Fruit fly (Drosophila melanogaster) whole organism, embryonic: ENCODE measurements around the gene Lrr47.

Experiments used
- Bteb2 ChIP-seq: fragments of 200-800 bp; sonication (Bioruptor generic); optimal IDR thresholded peaks from 2 replicates; lab custom pipeline; 2016; ENCODE audit warnings: missing biosample characterization, missing genetic modification characterization
- CG11560 ChIP-seq: fragments of 200-800 bp; sonication (Bioruptor generic); IDR thresholded peaks from 3 replicates; pipeline ENCODE4 v1.3.6; 2022; ENCODE audit warnings: missing biosample characterization, missing genetic modification characterization
- CG13287 ChIP-seq: fragments of 200-800 bp; sonication (Bioruptor generic); IDR thresholded peaks from 2 replicates; pipeline ENCODE4 v1.3.6; 2022; ENCODE audit warnings: missing biosample characterization, missing genetic modification characterization; ENCODE audit not compliant: partially characterized antibody
- CG1529 ChIP-seq: fragments of 200-800 bp; sonication (Bioruptor generic); optimal IDR thresholded peaks from 3 replicates; lab custom pipeline; 2018; ENCODE audit warnings: missing biosample characterization, missing genetic modification characterization
- CG15514 ChIP-seq: fragments of 200-800 bp; sonication (Bioruptor generic); optimal IDR thresholded peaks from 3 replicates; lab custom pipeline; 2017; ENCODE audit warnings: missing biosample characterization, missing genetic modification characterization, mild to moderate bottlenecking, moderate library complexity, missing genetic modification reagents
- CG16813 ChIP-seq: fragments of 200-800 bp; sonication (Bioruptor generic); IDR thresholded peaks from 3 replicates; pipeline ENCODE4 v1.3.6; 2022; ENCODE audit warnings: missing biosample characterization, missing genetic modification characterization; ENCODE audit not compliant: partially characterized antibody
- CG17802 ChIP-seq: fragments of 200-800 bp; sonication (Bioruptor generic); optimal IDR thresholded peaks from 2 replicates; lab custom pipeline; 2018; ENCODE audit warnings: missing biosample characterization, mild to moderate bottlenecking, missing genetic modification characterization, moderate library complexity
- CG18011 ChIP-seq: fragments of 200-800 bp; sonication (Bioruptor generic); optimal IDR thresholded peaks from 2 replicates; lab custom pipeline; 2017; ENCODE audit warnings: missing biosample characterization, missing genetic modification characterization, mild to moderate bottlenecking, moderate library complexity, missing genotype
- CG18599 ChIP-seq: fragments of 200-800 bp; sonication (Bioruptor generic); optimal IDR thresholded peaks from 3 replicates; lab custom pipeline; 2017; ENCODE audit warnings: missing biosample characterization, missing genetic modification characterization, mild to moderate bottlenecking, moderate library complexity, missing genetic modification reagents
- CG18764 ChIP-seq: fragments of 200-800 bp; sonication (Bioruptor generic); optimal IDR thresholded peaks from 3 replicates; lab custom pipeline; 2016; ENCODE audit warnings: missing biosample characterization, missing genetic modification characterization
- CG2129 ChIP-seq: fragments of 200-800 bp; sonication (Bioruptor generic); IDR thresholded peaks from 2 replicates; pipeline ENCODE4 v1.3.6; 2022; ENCODE audit warnings: missing biosample characterization, missing genetic modification characterization; ENCODE audit not compliant: partially characterized antibody
- CG2875 ChIP-seq: fragments of 200-800 bp; sonication (Bioruptor generic); optimal IDR thresholded peaks from 2 replicates; lab custom pipeline; 2017; ENCODE audit warnings: missing biosample characterization, mild to moderate bottlenecking, missing genetic modification characterization, missing genetic modification reagents
- CG3281 ChIP-seq: fragments of 200-800 bp; sonication (Bioruptor generic); optimal IDR thresholded peaks from 3 replicates; lab custom pipeline; 2017; ENCODE audit warnings: missing biosample characterization, mild to moderate bottlenecking, missing genetic modification characterization
- CG42726 ChIP-seq: fragments of 200-800 bp; sonication (Bioruptor generic); IDR thresholded peaks from 2 replicates; pipeline ENCODE4 v1.3.6; 2022; ENCODE audit warnings: missing biosample characterization, missing genetic modification characterization; ENCODE audit not compliant: partially characterized antibody
- CG6654 ChIP-seq: fragments of 200-800 bp; sonication (Bioruptor generic); optimal IDR thresholded peaks from 2 replicates; lab custom pipeline; 2017; ENCODE audit warnings: missing biosample characterization, mild to moderate bottlenecking, missing genetic modification characterization
- CG8765 ChIP-seq: fragments of 200-800 bp; sonication (Bioruptor generic); IDR thresholded peaks from 2 replicates; pipeline ENCODE4 v1.3.6; 2022; ENCODE audit warnings: missing biosample characterization, missing genetic modification characterization
- CTCF ChIP-seq: fragments of 200-800 bp; sonication (Bioruptor generic); optimal IDR thresholded peaks from 2 replicates; lab custom pipeline; 2017; ENCODE audit warnings: missing biosample characterization, mild to moderate bottlenecking, missing genetic modification characterization, moderate library complexity
- Dll ChIP-seq: fragments of 200-800 bp; sonication (Bioruptor generic); IDR thresholded peaks from 4 replicates; pipeline ENCODE4 v1.3.6; 2022; ENCODE audit warnings: missing biosample characterization, missing genetic modification characterization; ENCODE audit not compliant: partially characterized antibody
- Doc2 ChIP-seq: fragments of 200-800 bp; sonication (Bioruptor generic); IDR thresholded peaks from 2 replicates; pipeline ENCODE4 v1.3.6; 2022; ENCODE audit warnings: missing biosample characterization, missing genetic modification characterization
- Dp ChIP-seq: fragments of 200-800 bp; sonication (Bioruptor generic); optimal IDR thresholded peaks from 2 replicates; lab custom pipeline; 2018; ENCODE audit warnings: missing biosample characterization, mild to moderate bottlenecking, missing genetic modification characterization, moderate library complexity
- Fer3 ChIP-seq: fragments of 200-800 bp; sonication (Bioruptor generic); optimal IDR thresholded peaks from 2 replicates; lab custom pipeline; 2018; ENCODE audit warnings: missing biosample characterization, mild to moderate bottlenecking, missing genetic modification characterization, moderate library complexity
- H15 ChIP-seq: fragments of 200-800 bp; sonication (Bioruptor generic); IDR thresholded peaks from 3 replicates; pipeline ENCODE4 v1.3.6; 2022; ENCODE audit warnings: missing biosample characterization, missing genetic modification characterization
- Hr39 ChIP-seq: fragments of >200 bp; optimal IDR thresholded peaks from 2 replicates; lab custom pipeline; 2017
- MBD-R2 ChIP-seq: fragments of 200-800 bp; sonication (Bioruptor generic); IDR thresholded peaks from 2 replicates; pipeline ENCODE4 v1.3.6; 2022; ENCODE audit warnings: missing biosample characterization, missing genetic modification characterization
- MESR4 ChIP-seq: fragments of 200-800 bp; sonication (Bioruptor generic); optimal IDR thresholded peaks from 2 replicates; lab custom pipeline; 2018; ENCODE audit warnings: missing biosample characterization, mild to moderate bottlenecking, missing genetic modification characterization, moderate library complexity
- MTF-1 ChIP-seq: fragments of 200-800 bp; sonication (Bioruptor generic); optimal IDR thresholded peaks from 2 replicates; lab custom pipeline; 2018; ENCODE audit warnings: missing biosample characterization, mild to moderate bottlenecking, missing genetic modification characterization, borderline replicate concordance
- NFAT ChIP-seq: fragments of 200-800 bp; sonication (Bioruptor generic); IDR thresholded peaks from 2 replicates; pipeline ENCODE4 v1.3.6; 2022; ENCODE audit warnings: missing biosample characterization, missing genetic modification characterization
- Nf-YB ChIP-seq: fragments of 200-800 bp; sonication (Bioruptor generic); optimal IDR thresholded peaks from 3 replicates; lab custom pipeline; 2019; ENCODE audit warnings: missing biosample characterization, mild to moderate bottlenecking, missing genetic modification characterization, moderate library complexity
- Opbp ChIP-seq: fragments of 200-800 bp; sonication (Bioruptor generic); IDR thresholded peaks from 3 replicates; pipeline ENCODE4 v1.3.6; 2022; ENCODE audit warnings: missing biosample characterization, missing genetic modification characterization; ENCODE audit not compliant: partially characterized antibody
- Sox100B ChIP-seq: fragments of 200-800 bp; sonication (Bioruptor generic); optimal IDR thresholded peaks from 3 replicates; lab custom pipeline; 2018; ENCODE audit warnings: missing biosample characterization, mild to moderate bottlenecking, missing genetic modification characterization
- Xbp1 ChIP-seq: fragments of 200-800 bp; sonication (Bioruptor generic); optimal IDR thresholded peaks from 3 replicates; lab custom pipeline; 2016; ENCODE audit warnings: missing biosample characterization, mild to moderate bottlenecking, missing genetic modification characterization
- amos ChIP-seq: fragments of 200-800 bp; sonication (Bioruptor generic); IDR thresholded peaks from 2 replicates; pipeline ENCODE4 v1.3.6; 2022; ENCODE audit warnings: missing biosample characterization, missing genetic modification characterization; ENCODE audit not compliant: partially characterized antibody
- bbx ChIP-seq: fragments of 200-800 bp; sonication (Bioruptor generic); IDR thresholded peaks from 2 replicates; pipeline ENCODE4 v1.3.6; 2022; ENCODE audit warnings: missing biosample characterization, missing genetic modification characterization; ENCODE audit not compliant: partially characterized antibody
- dimm ChIP-seq: fragments of 200-800 bp; sonication (Bioruptor generic); IDR thresholded peaks from 2 replicates; pipeline ENCODE4 v1.3.6; 2022; ENCODE audit warnings: missing biosample characterization, missing genetic modification characterization
- ems ChIP-seq: fragments of 200-800 bp; sonication (Bioruptor generic); optimal IDR thresholded peaks from 3 replicates; lab custom pipeline; 2016; ENCODE audit warnings: missing biosample characterization, missing genetic modification characterization
- gsb-n ChIP-seq: fragments of 200-800 bp; sonication (Bioruptor generic); optimal IDR thresholded peaks from 3 replicates; lab custom pipeline; 2018; ENCODE audit warnings: missing biosample characterization, mild to moderate bottlenecking, missing genetic modification characterization
- hbn ChIP-seq: fragments of 200-800 bp; sonication (Bioruptor generic); IDR thresholded peaks from 2 replicates; pipeline ENCODE4 v1.3.6; 2022; ENCODE audit warnings: missing biosample characterization, missing genetic modification characterization; ENCODE audit not compliant: partially characterized antibody
- mld ChIP-seq: fragments of 200-800 bp; sonication (Bioruptor generic); IDR thresholded peaks from 3 replicates; pipeline ENCODE4 v1.3.6; 2022; ENCODE audit warnings: missing biosample characterization, missing genetic modification characterization; ENCODE audit not compliant: partially characterized antibody
- pzg ChIP-seq: fragments of 200-800 bp; sonication (Bioruptor generic); optimal IDR thresholded peaks from 3 replicates; lab custom pipeline; 2018; ENCODE audit warnings: missing biosample characterization, mild to moderate bottlenecking, missing genetic modification characterization, moderate library complexity
- repo ChIP-seq: fragments of 200-800 bp; sonication (Bioruptor generic); optimal IDR thresholded peaks from 2 replicates; lab custom pipeline; 2016; ENCODE audit warnings: missing biosample characterization, missing genetic modification characterization
- row ChIP-seq: fragments of 200-800 bp; sonication (Bioruptor generic); IDR thresholded peaks from 3 replicates; pipeline ENCODE4 v1.3.6; 2022; ENCODE audit warnings: missing biosample characterization, missing genetic modification characterization
- run ChIP-seq: fragments of 200-800 bp; sonication (Bioruptor generic); optimal IDR thresholded peaks from 3 replicates; lab custom pipeline; 2018; ENCODE audit warnings: missing biosample characterization, mild to moderate bottlenecking, missing genetic modification characterization
- slou ChIP-seq: fragments of 200-800 bp; sonication (Bioruptor generic); optimal IDR thresholded peaks from 3 replicates; lab custom pipeline; 2016; ENCODE audit warnings: missing biosample characterization, missing genetic modification characterization
- stwl ChIP-seq: fragments of 200-800 bp; sonication (Bioruptor generic); optimal IDR thresholded peaks from 3 replicates; lab custom pipeline; 2018; ENCODE audit warnings: missing biosample characterization, mild to moderate bottlenecking, missing genetic modification characterization, moderate library complexity
- tin ChIP-seq: fragments of 200-800 bp; sonication (Bioruptor generic); optimal IDR thresholded peaks from 3 replicates; lab custom pipeline; 2016; ENCODE audit warnings: missing biosample characterization, missing genetic modification characterization
- unc-4 ChIP-seq: fragments of 200-800 bp; sonication (Bioruptor generic); IDR thresholded peaks from 2 replicates; pipeline ENCODE4 v1.3.6; 2022; ENCODE audit warnings: missing biosample characterization, missing genetic modification characterization; ENCODE audit not compliant: partially characterized antibody
- wdn ChIP-seq: fragments of 200-800 bp; sonication (Bioruptor generic); IDR thresholded peaks from 2 replicates; pipeline ENCODE4 v1.3.6; 2022; ENCODE audit warnings: missing biosample characterization, missing genetic modification characterization
- wek ChIP-seq: fragments of 200-800 bp; sonication (Bioruptor generic); optimal IDR thresholded peaks from 3 replicates; lab custom pipeline; 2018; ENCODE audit warnings: missing biosample characterization, mild to moderate bottlenecking, missing genetic modification characterization, moderate library complexity

Gene Lrr47

DNA sequence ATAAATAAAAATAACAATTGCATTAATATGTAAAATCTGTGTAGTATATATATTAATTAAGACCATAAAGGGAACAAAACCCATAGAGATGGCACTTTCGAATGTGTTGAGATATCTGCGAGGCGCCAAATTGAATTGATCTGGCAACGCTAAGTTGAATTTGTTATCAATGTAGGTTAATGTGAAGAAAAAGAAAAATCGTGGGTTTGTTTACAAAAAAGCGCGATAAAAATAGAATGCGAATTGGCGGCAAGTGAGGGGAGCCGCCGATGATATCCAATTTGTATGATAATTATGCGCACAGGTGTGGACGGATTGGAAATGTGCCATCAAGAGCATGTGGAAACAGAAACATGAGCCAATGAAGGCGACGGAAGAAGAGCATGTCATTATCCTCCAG is 37.3 kb upstream of the Lrr47 start (continued):
- TF ChIP-seq run (tag; lab: Kevin White, UChicago) (no peak), H15 (GFP tag; lab: Robert Waterston, UW) (no peak), tin (GFP tag; lab: Kevin White, UChicago) (no peak)

DNA sequence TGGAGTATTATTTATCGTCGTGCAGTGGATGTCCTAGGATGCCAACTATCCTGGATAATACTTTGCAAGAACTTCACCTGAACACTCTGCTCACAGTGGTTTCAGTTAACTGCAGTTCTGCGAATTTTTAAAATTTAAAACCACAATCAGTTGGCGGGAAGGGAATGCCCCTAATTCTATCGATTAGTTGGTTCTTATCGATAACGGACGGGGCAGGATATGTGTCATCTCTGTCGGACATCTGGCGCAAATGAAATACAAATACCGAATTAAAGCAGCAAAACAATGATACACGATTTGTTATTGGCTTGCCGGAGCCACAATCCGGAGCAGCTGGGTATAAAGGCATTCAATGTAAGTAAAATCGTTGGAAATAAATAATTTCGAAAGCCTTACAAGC is 34.1 kb upstream of the Lrr47 start, which contains the start of gene Grip75:
Gene Grip75 (plus strand): TSS at position 223 of the 400 bp plus-strand sequence.
- no peak for TF ChIP-seq CG18599
- no peak for TF ChIP-seq CG11560 (tag; lab: Robert Waterston, UW)
- peak; percentile 67 for TF ChIP-seq amos (GFP tag; lab: Robert Waterston, UW)
- TF ChIP-seq pzg (GFP tag; lab: Kevin White, UChicago): peak; percentile 57
- peak; percentile 27 for TF ChIP-seq MESR4 (GFP tag; lab: Kevin White, UChicago)
- TF ChIP-seq Hr39 (lab: Kevin White, UChicago): no peak
- TF ChIP-seq Xbp1 (GFP tag; lab: Kevin White, UChicago): no peak
- no peak for TF ChIP-seq CG6654 (GFP tag; lab: Kevin White, UChicago)
- 0 out of 2 replicates have a peak, but pooled peaks have one; percentile 32 for TF ChIP-seq CG42726
- no peak for TF ChIP-seq Fer3
- no peak for TF ChIP-seq CG17802 (tag; lab: Kevin White, UChicago)
- TF ChIP-seq MBD-R2: peak; percentile 59
- 0 out of 2 replicates have a peak, but pooled peaks have one; percentile 20 for TF ChIP-seq CG2129 (GFP tag; lab: Robert Waterston, UW)
- TF ChIP-seq CG13287 (GFP tag; lab: Robert Waterston, UW): peak; percentile 74
- no peak for TF ChIP-seq CG1529 (GFP tag; lab: Kevin White, UChicago)
- no peak for TF ChIP-seq ems
- TF ChIP-seq CTCF (GFP tag; lab: Kevin White, UChicago): no peak
- peak; percentile 53 for TF ChIP-seq stwl (tag; lab: Kevin White, UChicago)
- TF ChIP-seq CG18764: no peak
- TF ChIP-seq MTF-1 (GFP tag; lab: Kevin White, UChicago): no peak
- TF ChIP-seq CG16813 (GFP tag; lab: Robert Waterston, UW): peak; percentile 56; the same call in 2 of the 3 replicates
- no peak for TF ChIP-seq gsb-n (tag; lab: Kevin White, UChicago)
- no peak for TF ChIP-seq slou (GFP tag; lab: Kevin White, UChicago)
- TF ChIP-seq Dll (GFP tag; lab: Robert Waterston, UW): peak; percentile 63; the same call in 3 of the 4 replicates
- TF ChIP-seq wdn (GFP tag; lab: Robert Waterston, UW): no peak
- TF ChIP-seq Dp (GFP tag; lab: Kevin White, UChicago): peak; percentile 95
- no peak for TF ChIP-seq dimm
- no peak for TF ChIP-seq Sox100B (GFP tag; lab: Kevin White, UChicago)
- no peak for TF ChIP-seq repo (GFP tag; lab: Kevin White, UChicago)
- TF ChIP-seq Doc2 (GFP tag; lab: Robert Waterston, UW): no peak
- no peak for TF ChIP-seq Bteb2 (GFP tag; lab: Kevin White, UChicago)
- peak; percentile 62 for TF ChIP-seq bbx (GFP tag; lab: Robert Waterston, UW)
- TF ChIP-seq row (GFP tag; lab: Robert Waterston, UW): no peak; the same call in 2 of the 3 replicates
- peak; percentile 72 for TF ChIP-seq CG15514 (GFP tag; lab: Kevin White, UChicago)
- TF ChIP-seq mld (GFP tag; lab: Robert Waterston, UW): 0 out of 3 replicates have a peak, but pooled peaks have one; percentile 18
- no peak for TF ChIP-seq CG3281 (GFP tag; lab: Kevin White, UChicago)
- TF ChIP-seq CG8765 (GFP tag; lab: Robert Waterston, UW): no peak
- TF ChIP-seq Opbp (GFP tag; lab: Robert Waterston, UW): peak; percentile 57; the same call in 2 of the 3 replicates
- no peak for TF ChIP-seq CG18011 (GFP tag; lab: Kevin White, UChicago)
- TF ChIP-seq Nf-YB (GFP tag; lab: Kevin White, UChicago): no peak
- TF ChIP-seq wek: peak; percentile 99
- TF ChIP-seq CG2875 (GFP tag; lab: Kevin White, UChicago): no peak
- 0 out of 2 replicates have a peak, but pooled peaks have one; percentile 22 for TF ChIP-seq hbn (GFP tag; lab: Robert Waterston, UW)
- TF ChIP-seq NFAT (GFP tag; lab: Robert Waterston, UW): no peak
- peak; percentile 55; the same call in 1 of the 2 replicates for TF ChIP-seq unc-4 (GFP tag; lab: Robert Waterston, UW)
